Worm (Caenorhabditis elegans) whole organism, late embryonic: Measurements from ENCODE around the gene ehs-1.

Experiments used
- ama-1 ChIP-seq: fragments of 150-350 bp; optimal IDR thresholded peaks from 2 replicates; lab custom pipeline; 2014
- ceh-31 ChIP-seq: sonication (generic microtip); optimal IDR thresholded peaks from 2 replicates; lab custom pipeline; 2016; ENCODE audit warnings: missing genetic modification characterization, missing compliant biosample characterization
- pha-2 ChIP-seq: sonication (generic microtip); optimal IDR thresholded peaks from 2 replicates; lab custom pipeline; 2017; ENCODE audit warnings: mild to moderate bottlenecking, missing genetic modification characterization, missing compliant biosample characterization

- no peak for TF ChIP-seq pha-2 (tag; lab: Kevin White, UChicago)
- TF ChIP-seq ceh-31 (tag; lab: Kevin White, UChicago) = no peak
- no peak for TF ChIP-seq ama-1
These were observed 46.4 kb downstream of the ehs-1 start for ce11 chrII:5866920-5867319.
